Fruit fly (Drosophila melanogaster) whole organism, adult: ENCODE results near the gene CG12725.

Source experiments
- CG11617 ChIP-seq: fragments of 200-800 bp; sonication (Bioruptor generic); optimal IDR thresholded peaks from 2 replicates; lab custom pipeline; 2017; ENCODE audit warnings: mild to moderate bottlenecking, missing biosample characterization, missing genetic modification reagents, missing genetic modification characterization
- CG12768 ChIP-seq: fragments of 200-800 bp; sonication (Bioruptor generic); optimal IDR thresholded peaks from 2 replicates; lab custom pipeline; 2017; ENCODE audit warnings: missing biosample characterization, missing genetic modification characterization, mild to moderate bottlenecking, moderate library complexity, missing genetic modification reagents
- CG14711 ChIP-seq: fragments of 200-800 bp; sonication (Bioruptor generic); optimal IDR thresholded peaks from 2 replicates; lab custom pipeline; 2018; ENCODE audit warnings: missing biosample characterization, mild to moderate bottlenecking, missing genetic modification characterization, moderate library complexity
- CG1620 ChIP-seq: fragments of 200-800 bp; sonication (Bioruptor generic); optimal IDR thresholded peaks from 2 replicates; lab custom pipeline; 2016; ENCODE audit warnings: missing biosample characterization, missing genetic modification characterization
- CG5204 ChIP-seq: fragments of 200-800 bp; sonication (Bioruptor generic); optimal IDR thresholded peaks from 2 replicates; lab custom pipeline; 2016; ENCODE audit warnings: missing biosample characterization, missing genetic modification characterization
- CG7045 ChIP-seq: fragments of 200-800 bp; sonication (Bioruptor generic); optimal IDR thresholded peaks from 2 replicates; lab custom pipeline; 2017; ENCODE audit warnings: missing biosample characterization, mild to moderate bottlenecking, missing genetic modification characterization
- CG7101 ChIP-seq: fragments of 200-800 bp; sonication (Bioruptor generic); optimal IDR thresholded peaks from 2 replicates; lab custom pipeline; 2018; ENCODE audit warnings: missing biosample characterization, mild to moderate bottlenecking, missing genetic modification characterization, moderate library complexity
- Clk ChIP-seq: fragments of 200-800 bp; sonication (Bioruptor generic); optimal IDR thresholded peaks from 2 replicates; lab custom pipeline; 2017; ENCODE audit warnings: missing biosample characterization, missing genetic modification characterization
- Crg-1 ChIP-seq: fragments of 200-800 bp; sonication (Bioruptor generic); optimal IDR thresholded peaks from 2 replicates; lab custom pipeline; 2016; ENCODE audit warnings: missing biosample characterization, missing genetic modification characterization
- Hr96 ChIP-seq: fragments of 200-800 bp; sonication (Bioruptor generic); optimal IDR thresholded peaks from 2 replicates; lab custom pipeline; 2016; ENCODE audit warnings: missing biosample characterization, missing genetic modification characterization
- Mnt ChIP-seq: fragments of 200-800 bp; sonication (Bioruptor generic); optimal IDR thresholded peaks from 2 replicates; lab custom pipeline; 2016; ENCODE audit warnings: missing biosample characterization, mild to moderate bottlenecking, missing genetic modification characterization
- bab1 ChIP-seq: fragments of 200-800 bp; sonication (Bioruptor generic); optimal IDR thresholded peaks from 3 replicates; lab custom pipeline; 2019; ENCODE audit warnings: missing biosample characterization, mild to moderate bottlenecking, missing genetic modification characterization, moderate library complexity
- cic ChIP-seq: fragments of 200-800 bp; sonication (Bioruptor generic); optimal IDR thresholded peaks from 2 replicates; lab custom pipeline; 2017; ENCODE audit warnings: missing biosample characterization, mild to moderate bottlenecking, missing genetic modification characterization, moderate library complexity
- cnc ChIP-seq, 2 experiments: fragments of >200 bp; optimal IDR thresholded peaks; 2 replicates each; lab custom pipeline; 2017
- kay ChIP-seq: fragments of 200-800 bp; sonication (Bioruptor generic); peaks from one replicate; lab custom pipeline; 2016; ENCODE audit warnings: missing biosample characterization, missing genetic modification characterization, borderline replicate concordance
- ovo ChIP-seq: fragments of 200-800 bp; sonication (Bioruptor generic); optimal IDR thresholded peaks from 2 replicates; lab custom pipeline; 2016; ENCODE audit warnings: missing biosample characterization, missing genetic modification characterization
- pad ChIP-seq: fragments of 200-800 bp; sonication (Bioruptor generic); optimal IDR thresholded peaks from 3 replicates; lab custom pipeline; 2017; ENCODE audit warnings: missing biosample characterization, missing genetic modification characterization, mild to moderate bottlenecking, moderate library complexity, missing genetic modification reagents
- tj ChIP-seq: fragments of 200-800 bp; sonication (Bioruptor generic); optimal IDR thresholded peaks from 3 replicates; lab custom pipeline; 2017; ENCODE audit warnings: missing biosample characterization, mild to moderate bottlenecking, missing genetic modification characterization, moderate library complexity
- toe ChIP-seq: fragments of 200-800 bp; sonication (Bioruptor generic); optimal IDR thresholded peaks from 2 replicates; lab custom pipeline; 2016; ENCODE audit warnings: missing biosample characterization, missing genetic modification characterization

CG12725 gene

DNA sequence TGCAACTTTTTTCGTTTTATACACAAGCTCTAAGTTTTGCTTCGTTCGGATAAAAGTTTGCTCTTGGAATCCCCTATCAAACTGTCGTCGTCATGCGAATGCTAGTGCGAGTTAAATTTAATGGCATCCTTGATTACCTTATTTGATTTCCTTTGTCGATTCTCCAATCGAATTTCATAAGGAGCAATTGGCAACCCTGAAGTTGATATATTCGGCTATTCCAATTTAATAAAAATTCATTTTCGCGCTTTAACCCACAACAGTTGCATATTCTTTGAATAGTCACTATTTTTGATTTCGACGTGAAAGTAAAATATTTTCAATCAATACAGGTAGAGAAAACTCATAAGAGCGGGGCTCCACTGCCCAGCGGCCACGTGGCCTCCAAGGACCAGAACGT lies at the start of gene CG12725:
TSS of gene CG12725 (minus strand) at position 101 of the 400 bp plus-strand sequence.
- TF ChIP-seq tj: no peak
- no peak for TF ChIP-seq toe (GFP tag; lab: Kevin White, UChicago)
- no peak for TF ChIP-seq Clk
- no peak for TF ChIP-seq cnc (optimal IDR thresholded peaks at IDR 0.05; lab: Kevin White, UChicago)
- no peak for TF ChIP-seq kay (GFP tag; lab: Kevin White, UChicago)
- TF ChIP-seq Mnt (GFP tag; lab: Kevin White, UChicago): no peak
- TF ChIP-seq pad (GFP tag; lab: Kevin White, UChicago): no peak
- TF ChIP-seq ovo: no peak
- TF ChIP-seq Hr96: no peak
- TF ChIP-seq bab1 (GFP tag; lab: Kevin White, UChicago): no peak
- no peak for TF ChIP-seq CG12768 (GFP tag; lab: Kevin White, UChicago)
- TF ChIP-seq CG1620: no peak
- TF ChIP-seq CG11617 (GFP tag; lab: Kevin White, UChicago): no peak
- TF ChIP-seq CG7045 (GFP tag; lab: Kevin White, UChicago): no peak
- TF ChIP-seq CG7101 (tag; lab: Kevin White, UChicago): no peak
- TF ChIP-seq cic (GFP tag; lab: Kevin White, UChicago): no peak
- no peak for TF ChIP-seq Crg-1 (GFP tag; lab: Kevin White, UChicago)
- no peak for TF ChIP-seq CG14711

DNA sequence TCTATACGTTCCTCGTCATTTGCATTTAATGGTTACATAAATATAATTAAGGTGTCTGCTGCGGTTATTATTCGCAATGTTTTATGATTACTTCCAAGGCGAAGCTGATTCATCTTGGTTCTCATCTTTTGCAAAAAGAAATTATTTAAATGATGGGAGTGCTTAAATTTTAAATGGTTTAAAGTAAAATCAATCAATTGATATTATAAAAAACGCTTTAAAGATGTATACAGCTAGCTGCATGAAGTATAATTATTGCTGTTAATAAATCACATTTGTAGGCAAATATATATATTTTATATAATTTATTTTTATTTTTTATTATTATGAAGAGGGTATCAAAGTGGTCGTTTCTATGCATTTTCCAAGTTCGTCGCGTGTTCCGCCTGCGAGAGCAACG lies 48.1 kb upstream of the CG12725 start:
- TF ChIP-seq Hr96 (no peak), CG7045 (GFP tag; lab: Kevin White, UChicago) (no peak), CG14711 (no peak), cic (GFP tag; lab: Kevin White, UChicago) (no peak), CG5204 (GFP tag; lab: Kevin White, UChicago) (no peak)

DNA sequence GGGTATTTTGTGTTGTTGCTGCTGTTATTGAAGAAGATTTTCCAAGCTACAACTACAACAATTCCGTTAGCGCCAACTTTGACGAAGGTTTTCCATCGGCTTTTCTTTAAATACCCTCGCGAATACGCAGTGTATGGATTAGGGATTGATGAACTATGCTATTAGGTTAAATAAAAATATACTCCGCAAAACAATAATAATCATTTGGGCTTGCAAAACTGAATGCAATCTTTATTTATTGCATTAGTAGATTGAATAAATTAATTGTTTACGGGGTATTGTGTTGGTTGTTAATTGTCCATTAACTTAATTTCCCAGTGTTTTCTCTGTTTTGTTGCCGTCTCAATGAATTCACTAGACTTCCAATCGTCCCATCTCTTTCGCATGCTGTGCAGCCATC lies 44.8 kb upstream of the CG12725 start:
- no peak for TF ChIP-seq CG14711
- TF ChIP-seq tj: no peak
- no peak for TF ChIP-seq toe (GFP tag; lab: Kevin White, UChicago)
- no peak for TF ChIP-seq Crg-1 (GFP tag; lab: Kevin White, UChicago)
- no peak for TF ChIP-seq ovo
- no peak for TF ChIP-seq pad (GFP tag; lab: Kevin White, UChicago)
- TF ChIP-seq CG1620: no peak
- no peak for TF ChIP-seq cnc (optimal IDR thresholded peaks at IDR 0.05; lab: Kevin White, UChicago)

DNA sequence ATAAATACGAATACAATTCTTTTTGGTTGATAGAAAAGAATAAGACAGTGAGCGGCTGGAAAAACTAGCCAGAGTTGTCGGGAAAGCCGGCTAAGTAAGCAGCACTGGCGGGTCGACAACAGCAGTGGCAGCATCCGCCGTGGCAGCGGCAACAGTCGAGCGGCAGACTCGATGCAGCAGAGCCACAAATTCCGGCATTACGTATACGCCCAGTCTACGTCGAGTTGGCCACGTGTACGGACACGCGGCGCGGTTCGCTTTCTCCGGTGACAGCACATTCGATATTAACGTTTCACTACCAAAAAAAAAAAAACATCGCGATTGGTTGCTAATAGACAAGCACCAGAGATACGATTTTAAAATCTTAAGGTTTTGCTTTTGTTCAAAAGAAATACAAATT lies 43.0 kb upstream of the CG12725 start, which contains the start of gene Neto:
TSS of gene Neto (plus strand) at position 209 of the 400 bp plus-strand sequence.
- TF ChIP-seq CG7045 (GFP tag; lab: Kevin White, UChicago): no peak
- TF ChIP-seq CG1620: no peak
- peak; percentile 52 for TF ChIP-seq Mnt (GFP tag; lab: Kevin White, UChicago)

DNA sequence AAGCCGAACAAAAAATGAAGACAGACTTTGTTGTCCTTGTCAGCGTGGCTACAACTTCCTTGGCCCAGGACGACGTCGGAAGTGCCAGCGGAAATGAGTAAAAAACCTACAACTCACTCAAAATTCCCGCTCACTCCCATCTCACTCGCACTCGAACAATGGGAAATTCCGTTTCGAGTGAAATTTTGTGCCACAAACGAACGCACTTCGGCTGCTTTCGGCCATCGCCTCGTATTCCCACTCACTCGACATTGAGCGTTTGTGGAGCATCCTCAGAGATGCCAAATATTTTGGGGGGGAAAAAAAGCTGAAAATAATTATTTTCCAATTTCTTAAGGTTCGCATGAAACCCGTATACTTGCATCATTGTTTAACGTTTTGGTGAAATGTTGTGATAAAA lies 42.0 kb upstream of the CG12725 start:
- TF ChIP-seq CG12768 (GFP tag; lab: Kevin White, UChicago) (no peak), pad (GFP tag; lab: Kevin White, UChicago) (no peak), cnc (optimal IDR thresholded peaks at IDR 0.05; lab: Kevin White, UChicago) (no peak), Clk (no peak)

DNA sequence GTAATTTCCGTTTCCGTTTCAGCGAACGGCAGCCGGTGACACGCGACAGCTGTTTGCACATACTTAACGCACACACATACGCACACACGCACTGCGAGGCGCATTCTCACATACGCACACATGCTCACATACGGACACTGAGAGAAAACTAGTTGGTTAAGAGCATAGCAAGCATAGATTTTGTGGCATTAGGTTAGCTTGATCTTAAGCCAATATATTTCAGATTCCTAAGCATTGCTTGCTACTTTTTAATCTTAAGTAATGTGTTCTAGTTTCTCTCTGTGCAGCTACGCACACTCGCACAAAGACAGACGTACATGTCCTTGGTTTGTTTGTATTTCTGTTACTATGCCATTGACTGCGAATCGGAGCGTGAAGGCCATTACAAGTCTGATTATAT lies 31.4 kb upstream of the CG12725 start:
- TF ChIP-seq bab1 (GFP tag; lab: Kevin White, UChicago) (no peak), CG5204 (GFP tag; lab: Kevin White, UChicago) (no peak), CG7045 (GFP tag; lab: Kevin White, UChicago) (no peak), tj (no peak), toe (GFP tag; lab: Kevin White, UChicago) (no peak), CG11617 (GFP tag; lab: Kevin White, UChicago) (no peak), Crg-1 (GFP tag; lab: Kevin White, UChicago) (no peak), CG1620 (no peak), cic (GFP tag; lab: Kevin White, UChicago) (no peak)

DNA sequence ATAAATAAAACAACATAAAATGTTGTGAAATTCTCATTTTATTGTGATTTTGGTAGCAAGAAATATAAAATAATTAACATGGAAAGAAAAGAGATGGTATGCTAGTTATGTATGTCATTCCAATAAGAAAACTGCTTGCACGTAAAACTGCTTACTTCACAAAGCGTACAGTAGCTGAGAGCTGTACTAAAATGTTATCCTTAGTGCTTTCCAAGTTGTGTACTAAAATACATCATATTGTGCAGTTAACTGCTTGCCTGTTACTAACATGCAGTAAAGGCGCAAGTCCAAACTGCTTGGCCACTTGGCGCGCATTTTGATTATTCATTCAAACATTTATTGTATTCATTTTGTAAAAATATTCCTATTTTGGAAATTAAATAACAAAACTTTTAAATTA lies 18.4 kb upstream of the CG12725 start:
- TF ChIP-seq CG5204 (GFP tag; lab: Kevin White, UChicago) (no peak), cic (GFP tag; lab: Kevin White, UChicago) (no peak), tj (no peak), bab1 (GFP tag; lab: Kevin White, UChicago) (no peak), CG11617 (GFP tag; lab: Kevin White, UChicago) (no peak), Crg-1 (GFP tag; lab: Kevin White, UChicago) (no peak), CG14711 (no peak), Hr96 (no peak), toe (GFP tag; lab: Kevin White, UChicago) (no peak), CG1620 (no peak), CG12768 (GFP tag; lab: Kevin White, UChicago) (no peak), Clk (no peak), CG7045 (GFP tag; lab: Kevin White, UChicago) (no peak), pad (GFP tag; lab: Kevin White, UChicago) (no peak), kay (GFP tag; lab: Kevin White, UChicago) (no peak), Mnt (GFP tag; lab: Kevin White, UChicago) (no peak)
